Fruit fly (Drosophila melanogaster) whole organism, embryonic: ENCODE measurements around the gene Rbm13.
A peak's percentile ranks its signal among the peaks of the same experiment; 100 is the strongest.

ENCODE experiments used
- Asciz ChIP-seq: fragments of 200-800 bp; sonication (Bioruptor generic); optimal IDR thresholded peaks from 2 replicates; lab custom pipeline; 2017; ENCODE audit warnings: missing biosample characterization, mild to moderate bottlenecking, missing genetic modification characterization, missing genetic modification reagents
- CG10147 ChIP-seq: fragments of 200-800 bp; sonication (Bioruptor generic); optimal IDR thresholded peaks from 2 replicates; lab custom pipeline; 2019; ENCODE audit warnings: missing biosample characterization, mild to moderate bottlenecking, missing genetic modification characterization, moderate library complexity
- CG10267 ChIP-seq: fragments of 200-800 bp; sonication (Bioruptor generic); optimal IDR thresholded peaks from 2 replicates; lab custom pipeline; 2018; ENCODE audit warnings: missing biosample characterization, mild to moderate bottlenecking, missing genetic modification characterization, moderate library complexity
- CG10565 ChIP-seq: fragments of 200-800 bp; sonication (Bioruptor generic); optimal IDR thresholded peaks from 3 replicates; lab custom pipeline; 2016; ENCODE audit warnings: missing biosample characterization, mild to moderate bottlenecking, missing genetic modification characterization
- CG10959 ChIP-seq: fragments of 200-800 bp; sonication (Bioruptor generic); IDR thresholded peaks from 2 replicates; pipeline ENCODE4 v1.3.6; 2022; ENCODE audit warnings: missing biosample characterization, missing genetic modification characterization
- CG11456 ChIP-seq: fragments of 200-800 bp; sonication (Bioruptor generic); IDR thresholded peaks from 3 replicates; pipeline ENCODE4 v1.3.6; 2022; ENCODE audit warnings: missing biosample characterization, missing genetic modification characterization
- CG12391 ChIP-seq: fragments of 200-800 bp; sonication (Bioruptor generic); optimal IDR thresholded peaks from 3 replicates; lab custom pipeline; 2018; ENCODE audit warnings: missing biosample characterization, mild to moderate bottlenecking, missing genetic modification characterization, moderate library complexity
- CG1603 ChIP-seq: fragments of 200-800 bp; sonication (Bioruptor generic); optimal IDR thresholded peaks from 2 replicates; lab custom pipeline; 2019; ENCODE audit warnings: missing biosample characterization, mild to moderate bottlenecking, missing genetic modification characterization, moderate library complexity
- CG16813 ChIP-seq: fragments of 200-800 bp; sonication (Bioruptor generic); IDR thresholded peaks from 3 replicates; pipeline ENCODE4 v1.3.6; 2022; ENCODE audit warnings: missing biosample characterization, missing genetic modification characterization; ENCODE audit not compliant: partially characterized antibody
- CG17359 ChIP-seq: fragments of 200-800 bp; sonication (Bioruptor generic); optimal IDR thresholded peaks from 3 replicates; lab custom pipeline; 2018; ENCODE audit warnings: missing biosample characterization, mild to moderate bottlenecking, missing genetic modification characterization, moderate library complexity
- CG18599 ChIP-seq: fragments of 200-800 bp; sonication (Bioruptor generic); optimal IDR thresholded peaks from 3 replicates; lab custom pipeline; 2017; ENCODE audit warnings: missing biosample characterization, missing genetic modification characterization, mild to moderate bottlenecking, moderate library complexity, missing genetic modification reagents
- CG2678 ChIP-seq: fragments of 200-800 bp; sonication (Bioruptor generic); optimal IDR thresholded peaks from 3 replicates; lab custom pipeline; 2019; ENCODE audit warnings: missing biosample characterization, mild to moderate bottlenecking, missing genetic modification characterization, moderate library complexity
- CG3065 ChIP-seq: fragments of 200-800 bp; sonication (Bioruptor generic); optimal IDR thresholded peaks from 2 replicates; lab custom pipeline; 2016; ENCODE audit warnings: missing biosample characterization, missing genetic modification characterization
- CG4360 ChIP-seq: fragments of 200-800 bp; sonication (Bioruptor generic); IDR thresholded peaks from 2 replicates; pipeline ENCODE4 v1.3.6; 2022; ENCODE audit warnings: missing biosample characterization, missing genetic modification characterization
- CG6765 ChIP-seq: fragments of 200-800 bp; sonication (Bioruptor generic); optimal IDR thresholded peaks from 3 replicates; lab custom pipeline; 2017; ENCODE audit warnings: missing biosample characterization, mild to moderate bottlenecking, missing genetic modification characterization
- CG7357 ChIP-seq: fragments of 200-800 bp; sonication (Bioruptor generic); IDR thresholded peaks from 3 replicates; pipeline ENCODE4 v1.3.6; 2022; ENCODE audit warnings: missing biosample characterization, missing genetic modification characterization
- CG8089 ChIP-seq: fragments of 200-800 bp; sonication (Bioruptor generic); optimal IDR thresholded peaks from 3 replicates; lab custom pipeline; 2016; ENCODE audit warnings: missing biosample characterization, missing genetic modification characterization
- CG8290 ChIP-seq, 3 experiments: fragments of 200-800 bp; sonication (Bioruptor generic); optimal IDR thresholded peaks; 2 replicates each; lab custom pipeline; 2016 to 2019; ENCODE audit warnings: missing biosample characterization in 3 of 3, missing genetic modification characterization in 3 of 3, mild to moderate bottlenecking in 2 of 3, moderate library complexity in 1 of 3
- CG9876 ChIP-seq: fragments of 200-800 bp; sonication (Bioruptor generic); optimal IDR thresholded peaks from 2 replicates; lab custom pipeline; 2016; ENCODE audit warnings: missing biosample characterization, missing genetic modification characterization
- CHES-1-like ChIP-seq: fragments of 200-800 bp; sonication (Bioruptor generic); optimal IDR thresholded peaks from 2 replicates; lab custom pipeline; 2016; ENCODE audit warnings: missing biosample characterization, missing genetic modification characterization
- Dip3 ChIP-seq: fragments of 200-800 bp; sonication (Bioruptor generic); optimal IDR thresholded peaks from 3 replicates; lab custom pipeline; 2016; ENCODE audit warnings: missing biosample characterization, missing genetic modification characterization
- Dref ChIP-seq: fragments of 200-800 bp; sonication (Bioruptor generic); IDR thresholded peaks from 2 replicates; pipeline ENCODE4 v1.3.6; 2022; ENCODE audit warnings: missing biosample characterization, missing genetic modification characterization
- Drgx ChIP-seq: fragments of 200-800 bp; sonication (Bioruptor generic); IDR thresholded peaks from 2 replicates; pipeline ENCODE4 v1.3.6; 2022; ENCODE audit warnings: missing biosample characterization, missing genetic modification characterization
- E2f1 ChIP-seq: fragments of 200-800 bp; sonication (Bioruptor generic); IDR thresholded peaks from 2 replicates; pipeline ENCODE4 v1.3.6; 2022; ENCODE audit warnings: missing biosample characterization, missing genetic modification characterization
- Ets65A ChIP-seq: fragments of 200-800 bp; sonication (Bioruptor generic); peaks from one replicate; lab custom pipeline; 2016; ENCODE audit warnings: missing biosample characterization, missing genetic modification characterization
- Fer1 ChIP-seq: fragments of 200-800 bp; sonication (Bioruptor generic); optimal IDR thresholded peaks from 2 replicates; lab custom pipeline; 2017; ENCODE audit warnings: missing biosample characterization, mild to moderate bottlenecking, missing genetic modification characterization
- H2.0 ChIP-seq: fragments of 200-800 bp; sonication (Bioruptor generic); IDR thresholded peaks from 2 replicates; pipeline ENCODE4 v1.3.6; 2022; ENCODE audit warnings: missing biosample characterization, missing genetic modification characterization
- HHEX ChIP-seq: fragments of 200-800 bp; sonication (Bioruptor generic); optimal IDR thresholded peaks from 3 replicates; lab custom pipeline; 2017; ENCODE audit warnings: missing biosample characterization, mild to moderate bottlenecking, missing genetic modification characterization, missing genetic modification reagents
- HLHmδ ChIP-seq: fragments of 200-800 bp; sonication (Bioruptor generic); optimal IDR thresholded peaks from 2 replicates; lab custom pipeline; 2018; ENCODE audit warnings: missing biosample characterization, mild to moderate bottlenecking, missing genetic modification characterization, moderate library complexity
- Mad ChIP-seq: fragments of 200-800 bp; sonication (Bioruptor generic); optimal IDR thresholded peaks from 2 replicates; lab custom pipeline; 2016; ENCODE audit warnings: missing biosample characterization, missing genetic modification characterization
- Rx ChIP-seq: fragments of 200-800 bp; sonication (Bioruptor generic); IDR thresholded peaks from 2 replicates; pipeline ENCODE4 v1.3.6; 2022; ENCODE audit warnings: missing biosample characterization, missing genetic modification characterization
- Ssrp ChIP-seq: fragments of 200-800 bp; sonication (Bioruptor generic); optimal IDR thresholded peaks from 2 replicates; lab custom pipeline; 2018; ENCODE audit warnings: missing biosample characterization, mild to moderate bottlenecking, missing genetic modification characterization, moderate library complexity
- cato ChIP-seq: fragments of 200-800 bp; sonication (Bioruptor generic); optimal IDR thresholded peaks from 2 replicates; lab custom pipeline; 2016; ENCODE audit warnings: missing biosample characterization, missing genetic modification characterization, borderline replicate concordance
- crol ChIP-seq: fragments of 200-800 bp; sonication (Bioruptor generic); IDR thresholded peaks from 2 replicates; pipeline ENCODE4 v1.3.6; 2022; ENCODE audit warnings: missing biosample characterization, missing genetic modification characterization
- da ChIP-seq: fragments of 200-800 bp; sonication (Bioruptor generic); optimal IDR thresholded peaks from 2 replicates; lab custom pipeline; 2016; ENCODE audit warnings: missing biosample characterization, missing genetic modification characterization
- dpn ChIP-seq, 2 experiments: fragments of 200-800 bp; sonication (Bioruptor generic); optimal IDR thresholded peaks; 3 replicates each; lab custom pipeline; 2016; ENCODE audit warnings: missing biosample characterization in 2 of 2, missing genetic modification characterization in 2 of 2
- gce ChIP-seq: fragments of 200-800 bp; sonication (Bioruptor generic); IDR thresholded peaks from 3 replicates; pipeline ENCODE4 v1.3.6; 2022; ENCODE audit warnings: missing biosample characterization, missing genetic modification characterization
- gsb-n ChIP-seq: fragments of 200-800 bp; sonication (Bioruptor generic); optimal IDR thresholded peaks from 3 replicates; lab custom pipeline; 2018; ENCODE audit warnings: missing biosample characterization, mild to moderate bottlenecking, missing genetic modification characterization
- ham ChIP-seq: fragments of 200-800 bp; sonication (Bioruptor generic); IDR thresholded peaks from 2 replicates; pipeline ENCODE4 v1.3.6; 2022; ENCODE audit warnings: missing biosample characterization, missing genetic modification characterization
- inv ChIP-seq: fragments of 200-800 bp; sonication (Bioruptor generic); IDR thresholded peaks from 2 replicates; pipeline ENCODE4 v1.3.6; 2022; ENCODE audit warnings: missing biosample characterization, missing genetic modification characterization; ENCODE audit not compliant: partially characterized antibody
- jigr1 ChIP-seq: fragments of 200-800 bp; sonication (Bioruptor generic); IDR thresholded peaks from 3 replicates; pipeline ENCODE4 v1.3.6; 2022; ENCODE audit warnings: missing biosample characterization, missing genetic modification characterization
- mirr ChIP-seq: fragments of 200-800 bp; sonication (Bioruptor generic); optimal IDR thresholded peaks from 3 replicates; lab custom pipeline; 2018; ENCODE audit warnings: missing biosample characterization, mild to moderate bottlenecking, missing genetic modification characterization
- nom ChIP-seq: fragments of 200-800 bp; sonication (Bioruptor generic); optimal IDR thresholded peaks from 2 replicates; lab custom pipeline; 2017; ENCODE audit warnings: missing biosample characterization, missing genetic modification characterization, mild to moderate bottlenecking, moderate library complexity, missing genetic modification reagents
- slbo ChIP-seq: fragments of 200-800 bp; sonication (Bioruptor generic); IDR thresholded peaks from 2 replicates; pipeline ENCODE4 v1.3.6; 2022; ENCODE audit warnings: missing biosample characterization, missing genetic modification characterization
- so ChIP-seq: fragments of 200-800 bp; sonication (Bioruptor generic); IDR thresholded peaks from 3 replicates; pipeline ENCODE4 v1.3.6; 2022; ENCODE audit warnings: missing biosample characterization, missing genetic modification characterization
- ssp ChIP-seq: fragments of 200-800 bp; sonication (Bioruptor generic); IDR thresholded peaks from 2 replicates; pipeline ENCODE4 v1.3.6; 2022; ENCODE audit warnings: missing biosample characterization, missing genetic modification characterization
- stwl ChIP-seq: fragments of 200-800 bp; sonication (Bioruptor generic); optimal IDR thresholded peaks from 3 replicates; lab custom pipeline; 2018; ENCODE audit warnings: missing biosample characterization, mild to moderate bottlenecking, missing genetic modification characterization, moderate library complexity
- wdn ChIP-seq: fragments of 200-800 bp; sonication (Bioruptor generic); IDR thresholded peaks from 2 replicates; pipeline ENCODE4 v1.3.6; 2022; ENCODE audit warnings: missing biosample characterization, missing genetic modification characterization
- wor ChIP-seq: fragments of 200-800 bp; sonication (Bioruptor generic); IDR thresholded peaks from 2 replicates; pipeline ENCODE4 v1.3.6; 2022; ENCODE audit warnings: missing biosample characterization, missing genetic modification characterization

Rbm13 gene

dm6 chrX:8906805-8907546 lies 5.5 kb downstream of the Rbm13 start, which contains the start of gene rdgA (continued):
- TF ChIP-seq wdn (GFP tag; lab: Robert Waterston, UW) (0 out of 2 replicates have a peak, but pooled peaks have one; percentile 33), cato (GFP tag; lab: Kevin White, UChicago) (no peak), HHEX (GFP tag; lab: Kevin White, UChicago) (no peak), H2.0 (GFP tag; lab: Robert Waterston, UW) (peak; percentile 26; the same call in 1 of the 2 replicates), CG2678 (tag; lab: Kevin White, UChicago) (peak; percentile 8), crol (GFP tag; lab: Robert Waterston, UW) (no peak), Rx (no peak), CG18599 (GFP tag; lab: Kevin White, UChicago) (no peak), CHES-1-like (GFP tag; lab: Kevin White, UChicago) (no peak), Fer1 (GFP tag; lab: Kevin White, UChicago) (no peak), CG16813 (GFP tag; lab: Robert Waterston, UW) (peak; percentile 63), CG3065 (GFP tag; lab: Kevin White, UChicago) (no peak), mirr (GFP tag; lab: Kevin White, UChicago) (no peak), HLHmδ (GFP tag; lab: Kevin White, UChicago) (no peak), CG10147 (no peak), nom (GFP tag; lab: Kevin White, UChicago) (no peak), dpn (GFP tag; optimal IDR thresholded peaks at IDR 0.05; lab: Kevin White, UChicago) (peak in 1 of 2 experiments; percentile 30), CG10267 (no peak), da (GFP tag; lab: Kevin White, UChicago) (no peak), Dref (no peak; the same call in none of the 2 replicates), CG4360 (GFP tag; lab: Robert Waterston, UW) (peak; percentile 3; the same call in 1 of the 2 replicates), CG10565 (GFP tag; lab: Kevin White, UChicago) (no peak), CG8089 (GFP tag; lab: Kevin White, UChicago) (no peak), CG17359 (tag; lab: Kevin White, UChicago) (no peak), slbo (GFP tag; lab: Robert Waterston, UW) (peak; percentile 82), CG12391 (tag; lab: Kevin White, UChicago) (peak; percentile 8), ssp (GFP tag; lab: Robert Waterston, UW) (peak; percentile 21; the same call in 1 of the 2 replicates), gsb-n (no peak), Ssrp (no peak), stwl (no peak), Mad (GFP tag; lab: Kevin White, UChicago) (no peak), wor (GFP tag; lab: Robert Waterston, UW) (no peak), CG9876 (GFP tag; lab: Kevin White, UChicago) (no peak), E2f1 (GFP tag; lab: Robert Waterston, UW) (peak; percentile 45; the same call in 1 of the 2 replicates), CG7357 (GFP tag; lab: Robert Waterston, UW) (no peak), Dip3 (GFP tag; lab: Kevin White, UChicago) (peak; percentile 10), jigr1 (GFP tag; lab: Robert Waterston, UW) (no peak), CG6765 (GFP tag; lab: Kevin White, UChicago) (no peak), CG8290 (GFP tag; optimal IDR thresholded peaks at IDR 0.05; lab: Kevin White, UChicago) (no peak), CG8290 (tag; optimal IDR thresholded peaks at IDR 0.05; lab: Kevin White, UChicago) (peak in 1 of 2 experiments; percentile 61), Asciz (GFP tag; lab: Kevin White, UChicago) (no peak), inv (GFP tag; lab: Robert Waterston, UW) (peak; percentile 57), ham (GFP tag; lab: Robert Waterston, UW) (no peak), CG10959 (no peak), CG1603 (tag; lab: Kevin White, UChicago) (peak; percentile 52), Drgx (GFP tag; lab: Robert Waterston, UW) (peak; percentile 16; the same call in 1 of the 2 replicates), gce (GFP tag; lab: Robert Waterston, UW) (no peak), CG11456 (GFP tag; lab: Robert Waterston, UW) (no peak; the same call in 2 of the 3 replicates), Ets65A (GFP tag; lab: Kevin White, UChicago) (peak; percentile 90), so (no peak)
